Worm (Caenorhabditis elegans) whole organism, young adult: ENCODE data around the gene cyp-14A1.

Source experiments
- B0019.2 ChIP-seq: fragments of 200-800 bp; sonication (Bioruptor generic); conservative IDR thresholded peaks from 2 replicates; pipeline ENCODE4 v1.3.6; 2022; ENCODE audit warnings: missing genetic modification reagents, missing genetic modification characterization, missing compliant biosample characterization
- B0336.3 ChIP-seq: fragments of 200-800 bp; sonication (Bioruptor generic); IDR thresholded peaks from 2 replicates; pipeline ENCODE4 v1.3.6; 2022; ENCODE audit warnings: missing genetic modification characterization, missing compliant biosample characterization
- D2030.7 ChIP-seq: fragments of 200-800 bp; sonication (Bioruptor generic); IDR thresholded peaks from 2 replicates; pipeline ENCODE4 v1.3.6; 2022; ENCODE audit warnings: missing genetic modification reagents, missing genetic modification characterization, missing compliant biosample characterization
- F37B4.10 ChIP-seq: fragments of 200-800 bp; sonication (Bioruptor generic); IDR thresholded peaks from 2 replicates; pipeline ENCODE4 v1.3.6; 2022; ENCODE audit warnings: missing genetic modification characterization, missing compliant biosample characterization
- F57A8.1 ChIP-seq: fragments of 200-800 bp; sonication (Bioruptor generic); optimal IDR thresholded peaks from 2 replicates; lab custom pipeline; 2018; ENCODE audit warnings: mild to moderate bottlenecking, missing genetic modification characterization, moderate library complexity, missing compliant biosample characterization
- Y53G8AR.9 ChIP-seq: fragments of 200-800 bp; sonication (Bioruptor generic); conservative IDR thresholded peaks from 2 replicates; pipeline ENCODE4 v1.3.6; 2022; ENCODE audit warnings: missing genetic modification reagents, missing genetic modification characterization, missing compliant biosample characterization
- Y95B8A.8 ChIP-seq: fragments of 200-800 bp; sonication (Bioruptor generic); IDR thresholded peaks from 2 replicates; pipeline ENCODE4 v1.3.6; 2022; ENCODE audit warnings: missing genetic modification reagents, missing genetic modification characterization, missing compliant biosample characterization
- ZK185.1 ChIP-seq: sonication (generic microtip); optimal IDR thresholded peaks from 2 replicates; lab custom pipeline; 2016; ENCODE audit warnings: mild to moderate bottlenecking, missing genetic modification characterization, missing compliant biosample characterization; ENCODE audit not compliant: poor library complexity, severe bottlenecking
- atf-7 ChIP-seq: sonication (generic microtip); optimal IDR thresholded peaks from 2 replicates; lab custom pipeline; 2017; ENCODE audit warnings: mild to moderate bottlenecking, missing genetic modification characterization, missing compliant biosample characterization
- ccch-3 ChIP-seq: fragments of 200-800 bp; sonication (Bioruptor generic); optimal IDR thresholded peaks from 2 replicates; lab custom pipeline; 2018; ENCODE audit warnings: mild to moderate bottlenecking, missing genetic modification characterization, missing compliant biosample characterization
- cebp-1 ChIP-seq, 2 experiments: fragments of 200-800 bp in 1 of 2; sonication (Bioruptor generic) in 1 of 2; sonication (generic microtip) in 1 of 2; IDR thresholded peaks in 1 of 2; optimal IDR thresholded peaks in 1 of 2; 2 replicates each; pipeline versions ENCODE4 v1.3.6 to Lab custom; 2017 to 2022; ENCODE audit warnings: missing compliant biosample characterization in 2 of 2, missing genetic modification characterization in 2 of 2, mild to moderate bottlenecking in 1 of 2, missing genetic modification reagents in 1 of 2, moderate library complexity in 1 of 2
- cebp-2 ChIP-seq: fragments of 200-800 bp; sonication (Bioruptor generic); IDR thresholded peaks from 2 replicates; pipeline ENCODE4 v1.3.6; 2022; ENCODE audit warnings: missing genetic modification characterization, missing compliant biosample characterization
- ceh-40 ChIP-seq: fragments of 200-800 bp; sonication (Bioruptor generic); IDR thresholded peaks from 2 replicates; pipeline ENCODE4 v1.3.6; 2022; ENCODE audit warnings: missing genetic modification characterization, missing compliant biosample characterization
- ceh-58 ChIP-seq: fragments of 200-800 bp; sonication (Bioruptor generic); IDR thresholded peaks from 2 replicates; pipeline ENCODE4 v1.3.6; 2022; ENCODE audit warnings: missing genetic modification characterization, missing compliant biosample characterization
- ceh-91 ChIP-seq: fragments of 200-800 bp; sonication (Bioruptor generic); IDR thresholded peaks from 2 replicates; pipeline ENCODE4 v1.3.6; 2022; ENCODE audit warnings: missing genetic modification reagents, missing genetic modification characterization, missing compliant biosample characterization
- chd-7 ChIP-seq: sonication (generic microtip); optimal IDR thresholded peaks from 2 replicates; lab custom pipeline; 2016; ENCODE audit warnings: mild to moderate bottlenecking, missing genetic modification characterization, moderate library complexity, missing compliant biosample characterization
- die-1 ChIP-seq: sonication (generic microtip); optimal IDR thresholded peaks from 2 replicates; lab custom pipeline; 2016; ENCODE audit warnings: missing genotype, mild to moderate bottlenecking, missing genetic modification characterization, missing compliant biosample characterization
- dox-1 ChIP-seq: fragments of 200-800 bp; sonication (Bioruptor generic); IDR thresholded peaks from 2 replicates; pipeline ENCODE4 v1.3.6; 2022; ENCODE audit warnings: missing genetic modification reagents, missing genetic modification characterization, missing compliant biosample characterization
- egl-44 ChIP-seq: fragments of 200-800 bp; sonication (Bioruptor generic); IDR thresholded peaks from 2 replicates; pipeline ENCODE4 v1.3.6; 2022; ENCODE audit warnings: missing genetic modification reagents, missing genetic modification characterization, missing compliant biosample characterization
- ets-4 ChIP-seq: fragments of 200-800 bp; sonication (Bioruptor generic); optimal IDR thresholded peaks from 2 replicates; lab custom pipeline; 2018; ENCODE audit warnings: mild to moderate bottlenecking, missing genetic modification characterization, missing compliant biosample characterization
- him-1 ChIP-seq: sonication (generic microtip); optimal IDR thresholded peaks from 2 replicates; lab custom pipeline; 2016; ENCODE audit warnings: missing genotype, missing genetic modification reagents, missing genetic modification characterization, missing compliant biosample characterization
- hlh-12 ChIP-seq: sonication (generic microtip); optimal IDR thresholded peaks from 2 replicates; lab custom pipeline; 2016; ENCODE audit warnings: missing genetic modification characterization, missing compliant biosample characterization
- hlh-26 ChIP-seq: fragments of 200-800 bp; sonication (Bioruptor generic); conservative IDR thresholded peaks from 2 replicates; pipeline ENCODE4 v1.3.6; 2022; ENCODE audit warnings: missing genetic modification reagents, missing genetic modification characterization, missing compliant biosample characterization
- let-526 ChIP-seq: fragments of 200-800 bp; sonication (Bioruptor generic); IDR thresholded peaks from 2 replicates; pipeline ENCODE4 v1.3.6; 2022; ENCODE audit warnings: missing genetic modification reagents, missing genetic modification characterization, missing compliant biosample characterization
- lin-26 ChIP-seq: fragments of 200-800 bp; sonication (Bioruptor generic); IDR thresholded peaks from 2 replicates; pipeline ENCODE4 v1.3.6; 2022; ENCODE audit warnings: missing genetic modification reagents, missing genetic modification characterization, missing compliant biosample characterization
- madf-3 ChIP-seq: fragments of 200-800 bp; sonication (Bioruptor generic); IDR thresholded peaks from 2 replicates; pipeline ENCODE4 v1.3.6; 2022; ENCODE audit warnings: missing genetic modification reagents, missing genetic modification characterization, missing compliant biosample characterization
- madf-8 ChIP-seq: fragments of 200-800 bp; sonication (Bioruptor generic); conservative IDR thresholded peaks from 2 replicates; pipeline ENCODE4 v1.3.6; 2022; ENCODE audit warnings: missing genetic modification reagents, missing genetic modification characterization, missing compliant biosample characterization
- mxl-1 ChIP-seq: sonication (generic microtip); optimal IDR thresholded peaks from 2 replicates; lab custom pipeline; 2016; ENCODE audit warnings: missing genetic modification characterization, missing compliant biosample characterization
- nfyb-1 ChIP-seq: fragments of 200-800 bp; sonication (Bioruptor generic); IDR thresholded peaks from 2 replicates; pipeline ENCODE4 v1.3.6; 2022; ENCODE audit warnings: missing genetic modification reagents, missing genetic modification characterization, missing compliant biosample characterization
- nhr-27 ChIP-seq: fragments of 200-800 bp; sonication (Bioruptor generic); optimal IDR thresholded peaks from 2 replicates; lab custom pipeline; 2018; ENCODE audit warnings: mild to moderate bottlenecking, missing genetic modification characterization, moderate library complexity, missing compliant biosample characterization
- nhr-80 ChIP-seq: sonication (generic microtip); optimal IDR thresholded peaks from 2 replicates; lab custom pipeline; 2016; ENCODE audit warnings: missing genetic modification characterization, missing compliant biosample characterization
- pha-4 ChIP-seq: fragments of 150-350 bp; sonication (generic microtip); optimal IDR thresholded peaks from 2 replicates; lab custom pipeline; 2014; ENCODE audit warnings: missing biosample characterization, missing genetic modification reagents, missing genetic modification characterization
- rec-8 ChIP-seq, 2 experiments: sonication (generic microtip); optimal IDR thresholded peaks; 2 replicates each; lab custom pipeline; 2016; ENCODE audit warnings: mild to moderate bottlenecking in 2 of 2, missing genetic modification characterization in 2 of 2, missing genetic modification reagents in 2 of 2, missing genotype in 2 of 2, missing biosample characterization in 1 of 2, missing compliant biosample characterization in 1 of 2, moderate library complexity in 1 of 2
- sdz-38 ChIP-seq: sonication (generic microtip); optimal IDR thresholded peaks from 2 replicates; lab custom pipeline; 2016; ENCODE audit warnings: missing genotype, missing genetic modification characterization, missing compliant biosample characterization
- snpc-1.3 ChIP-seq: sonication (generic microtip); optimal IDR thresholded peaks from 2 replicates; lab custom pipeline; 2017; ENCODE audit warnings: missing genetic modification characterization, mild to moderate bottlenecking, missing compliant biosample characterization, antibody characterized with exemption, moderate library complexity, missing genotype, missing genetic modification reagents; ENCODE audit not compliant: insufficient read depth
- tbp1 ChIP-seq: fragments of 200-800 bp; sonication (Bioruptor generic); optimal IDR thresholded peaks from 2 replicates; lab custom pipeline; 2018; ENCODE audit warnings: mild to moderate bottlenecking, missing genetic modification characterization, missing compliant biosample characterization
- unc-130 ChIP-seq: sonication (generic microtip); optimal IDR thresholded peaks from 2 replicates; lab custom pipeline; 2016; ENCODE audit warnings: missing genetic modification reagents, missing genetic modification characterization, missing compliant biosample characterization
- zfh-2 ChIP-seq: fragments of 200-800 bp; sonication (Bioruptor generic); conservative IDR thresholded peaks from 2 replicates; pipeline ENCODE4 v1.3.6; 2022; ENCODE audit warnings: missing genetic modification reagents, missing genetic modification characterization, missing compliant biosample characterization
- zim-3 ChIP-seq: sonication (generic microtip); optimal IDR thresholded peaks from 2 replicates; lab custom pipeline; 2017; ENCODE audit warnings: mild to moderate bottlenecking, missing genetic modification characterization, moderate library complexity, missing compliant biosample characterization
- ztf-22 ChIP-seq: fragments of 200-800 bp; sonication (Bioruptor generic); optimal IDR thresholded peaks from 2 replicates; lab custom pipeline; 2018; ENCODE audit warnings: mild to moderate bottlenecking, missing genetic modification characterization, moderate library complexity, missing compliant biosample characterization
- ztf-26 ChIP-seq: sonication (generic microtip); optimal IDR thresholded peaks from 2 replicates; lab custom pipeline; 2017; ENCODE audit warnings: missing genetic modification characterization, missing compliant biosample characterization

cyp-14A1 gene

ce11 chrX:13267230-13267629 is at the start of gene cyp-14A1:
TSS of gene cyp-14A1 (minus strand) at chrX:13267355.
- TF ChIP-seq let-526 (GFP tag; lab: Robert Waterston, UW) (no peak), B0336.3 (no peak), F37B4.10 (GFP tag; lab: Robert Waterston, UW) (no peak), die-1 (no peak)

DNA sequence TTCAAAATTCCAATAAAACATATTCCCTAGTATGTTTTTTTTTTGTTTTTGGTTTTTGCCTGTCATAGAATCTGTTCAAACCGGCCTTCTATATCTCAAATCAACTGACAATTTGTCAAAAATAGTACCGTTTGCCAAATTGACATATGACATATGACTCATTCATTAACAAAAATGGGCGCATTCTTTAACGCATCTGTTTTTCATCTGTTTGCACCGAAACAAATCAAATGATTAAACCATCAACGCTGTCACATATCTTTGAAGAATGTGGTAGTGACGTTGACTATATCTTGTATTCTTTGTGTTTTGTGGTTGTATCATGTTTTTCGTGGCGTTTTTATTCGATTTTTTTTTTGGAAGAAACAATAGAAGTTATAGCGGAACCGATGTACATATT is 47.9 kb upstream of the cyp-14A1 start:
- TF ChIP-seq F57A8.1 (GFP tag; lab: Kevin White, UChicago) = no peak
- TF ChIP-seq unc-130 (GFP tag; lab: Kevin White, UChicago) = no peak
- no peak for TF ChIP-seq sdz-38 (tag; lab: Kevin White, UChicago)
- TF ChIP-seq dox-1 (GFP tag; lab: Robert Waterston, UW) = no peak
- TF ChIP-seq madf-8 = no peak
- TF ChIP-seq ceh-58 (GFP tag; lab: Robert Waterston, UW) = no peak
- no peak for TF ChIP-seq D2030.7 (GFP tag; lab: Robert Waterston, UW)
- no peak for TF ChIP-seq B0019.2 (GFP tag; lab: Robert Waterston, UW)
- TF ChIP-seq pha-4 = no peak
- TF ChIP-seq ztf-26 (tag; lab: Kevin White, UChicago) = no peak
- TF ChIP-seq lin-26 (GFP tag; lab: Robert Waterston, UW) = no peak
- no peak for TF ChIP-seq cebp-2 (GFP tag; lab: Robert Waterston, UW)
- TF ChIP-seq hlh-26 (GFP tag; lab: Robert Waterston, UW) = no peak
- no peak for TF ChIP-seq mxl-1 (tag; lab: Kevin White, UChicago)
- no peak for TF ChIP-seq ccch-3 (GFP tag; lab: Kevin White, UChicago)
- no peak for TF ChIP-seq madf-3 (GFP tag; lab: Robert Waterston, UW)

DNA sequence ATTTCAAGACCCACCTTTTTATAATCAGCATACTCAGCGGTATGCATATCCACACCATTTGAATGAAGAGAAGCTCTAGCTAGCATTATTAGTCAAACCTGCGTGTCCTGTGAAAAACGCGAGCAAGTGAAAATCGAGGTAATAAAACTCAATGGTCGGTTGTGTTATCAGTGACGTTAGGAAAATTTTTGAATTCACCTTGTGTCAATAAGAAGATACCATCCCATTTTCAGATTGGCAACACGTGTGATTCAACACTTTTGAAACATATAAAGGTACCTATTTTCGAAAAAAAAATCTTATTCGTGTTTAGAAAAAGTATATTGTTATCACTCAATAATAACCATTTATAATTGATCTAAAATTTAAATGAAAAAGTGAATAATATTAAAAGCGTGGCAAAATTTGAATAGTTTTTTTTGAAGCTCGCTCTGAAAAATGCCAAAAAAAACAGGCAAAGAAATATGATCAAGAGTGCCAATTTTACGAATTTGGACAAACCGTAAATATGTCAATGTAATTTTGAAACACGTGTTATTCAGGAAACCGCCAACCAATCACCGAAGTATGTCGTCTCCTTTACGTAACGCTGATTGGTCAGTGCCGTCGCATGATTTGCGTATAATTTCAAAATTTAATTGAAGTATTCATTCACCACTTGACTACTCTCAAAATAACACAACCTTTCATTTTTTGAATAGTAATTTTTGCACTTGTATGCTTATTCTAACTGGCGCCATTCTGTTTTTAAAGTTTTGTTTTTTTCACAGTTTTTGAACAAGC is 44.7 kb upstream of the cyp-14A1 start, which contains the start of gene F46G10.1:
Gene F46G10.1, minus strand, starts transcription at position 115 of the 783 bp plus-strand sequence.
- TF ChIP-seq snpc-1.3 (tag; lab: Kevin White, UChicago) (no peak), rec-8 (tag; optimal IDR thresholded peaks at IDR 0.05; lab: Kevin White, UChicago) (no peak), egl-44 (GFP tag; lab: Robert Waterston, UW) (no peak), B0019.2 (GFP tag; lab: Robert Waterston, UW) (no peak), nfyb-1 (peak; percentile 57), nhr-80 (tag; lab: Kevin White, UChicago) (peak; percentile 56), Y95B8A.8 (GFP tag; lab: Robert Waterston, UW) (no peak), chd-7 (tag; lab: Kevin White, UChicago) (no peak)

ce11 chrX:13310763-13311162 is 43.6 kb upstream of the cyp-14A1 start:
- TF ChIP-seq dox-1 (GFP tag; lab: Robert Waterston, UW) (peak; percentile 69; the same call in 1 of the 2 replicates), zfh-2 (no peak), ets-4 (GFP tag; lab: Kevin White, UChicago) (peak; percentile 56), unc-130 (GFP tag; lab: Kevin White, UChicago) (no peak), zim-3 (tag; lab: Kevin White, UChicago) (no peak), nhr-27 (tag; lab: Kevin White, UChicago) (no peak), cebp-2 (GFP tag; lab: Robert Waterston, UW) (no peak), ceh-91 (no peak), B0336.3 (no peak), ceh-40 (GFP tag; lab: Robert Waterston, UW) (no peak), cebp-1 (GFP tag; IDR thresholded peaks at IDR 0.05; lab: Robert Waterston, UW) (peak; percentile 41; the same call in 1 of the 2 replicates), cebp-1 (tag; optimal IDR thresholded peaks at IDR 0.05; lab: Kevin White, UChicago) (peak; percentile 51), madf-3 (GFP tag; lab: Robert Waterston, UW) (no peak), atf-7 (tag; lab: Kevin White, UChicago) (peak; percentile 12), him-1 (tag; lab: Kevin White, UChicago) (no peak), hlh-26 (GFP tag; lab: Robert Waterston, UW) (no peak), madf-8 (no peak), ZK185.1 (tag; lab: Kevin White, UChicago) (peak; percentile 39), nhr-80 (tag; lab: Kevin White, UChicago) (peak; percentile 94), hlh-12 (tag; lab: Kevin White, UChicago) (no peak), tbp1 (GFP tag; lab: Kevin White, UChicago) (peak; percentile 32), Y53G8AR.9 (no peak), ztf-22 (peak; percentile 14)
